Fruit fly (Drosophila melanogaster) whole organism, embryonic: Measurements from ENCODE around the gene Cyp28c1.

ENCODE experiments used
- Atf-2 ChIP-seq: fragments of 200-800 bp; sonication (Bioruptor generic); optimal IDR thresholded peaks from 2 replicates; lab custom pipeline; 2016; ENCODE audit warnings: missing biosample characterization, missing genetic modification characterization
- CG1024 ChIP-seq: fragments of 200-800 bp; sonication (Bioruptor generic); IDR thresholded peaks from 2 replicates; pipeline ENCODE4 v1.3.6; 2022; ENCODE audit warnings: missing biosample characterization, missing genetic modification characterization
- CG10431 ChIP-seq: fragments of 200-800 bp; sonication (Bioruptor generic); optimal IDR thresholded peaks from 3 replicates; lab custom pipeline; 2018; ENCODE audit warnings: missing biosample characterization, mild to moderate bottlenecking, missing genetic modification characterization
- CG12071 ChIP-seq: fragments of 200-800 bp; sonication (Bioruptor generic); optimal IDR thresholded peaks from 3 replicates; lab custom pipeline; 2018; ENCODE audit warnings: missing biosample characterization, mild to moderate bottlenecking, missing genetic modification characterization
- CG12104 ChIP-seq: fragments of 200-800 bp; sonication (Bioruptor generic); optimal IDR thresholded peaks from 3 replicates; lab custom pipeline; 2016; ENCODE audit warnings: missing biosample characterization, missing genetic modification characterization
- CG12942 ChIP-seq: fragments of 200-800 bp; sonication (Bioruptor generic); optimal IDR thresholded peaks from 3 replicates; lab custom pipeline; 2016; ENCODE audit warnings: missing biosample characterization, missing genetic modification characterization
- CG13624 ChIP-seq: fragments of 200-800 bp; sonication (Bioruptor generic); optimal IDR thresholded peaks from 2 replicates; lab custom pipeline; 2016; ENCODE audit warnings: missing biosample characterization, missing genetic modification characterization
- CG13894 ChIP-seq: fragments of 200-800 bp; sonication (Bioruptor generic); optimal IDR thresholded peaks from 3 replicates; lab custom pipeline; 2018; ENCODE audit warnings: missing biosample characterization, mild to moderate bottlenecking, missing genetic modification characterization, moderate library complexity
- CG15073 ChIP-seq: fragments of 200-800 bp; sonication (Bioruptor generic); optimal IDR thresholded peaks from 2 replicates; lab custom pipeline; 2016; ENCODE audit warnings: missing biosample characterization, missing genetic modification characterization
- CG15514 ChIP-seq: fragments of 200-800 bp; sonication (Bioruptor generic); optimal IDR thresholded peaks from 3 replicates; lab custom pipeline; 2017; ENCODE audit warnings: missing biosample characterization, missing genetic modification characterization, mild to moderate bottlenecking, moderate library complexity, missing genetic modification reagents
- CG2199 ChIP-seq: fragments of 200-800 bp; sonication (Bioruptor generic); IDR thresholded peaks from 3 replicates; pipeline ENCODE4 v1.3.6; 2022; ENCODE audit warnings: missing biosample characterization, missing genetic modification characterization
- CG3163 ChIP-seq: fragments of 200-800 bp; sonication (Bioruptor generic); optimal IDR thresholded peaks from 3 replicates; lab custom pipeline; 2016; ENCODE audit warnings: missing biosample characterization, missing genetic modification characterization
- CG32767 ChIP-seq: fragments of 200-800 bp; sonication (Bioruptor generic); IDR thresholded peaks from 2 replicates; pipeline ENCODE4 v1.3.6; 2022; ENCODE audit warnings: missing biosample characterization, missing genetic modification characterization
- CG34224 ChIP-seq: fragments of 200-800 bp; sonication (Bioruptor generic); IDR thresholded peaks from 3 replicates; pipeline ENCODE4 v1.3.6; 2022; ENCODE audit warnings: missing biosample characterization, missing genetic modification characterization; ENCODE audit not compliant: partially characterized antibody
- CG5180 ChIP-seq: fragments of 200-800 bp; sonication (Bioruptor generic); optimal IDR thresholded peaks from 3 replicates; lab custom pipeline; 2017; ENCODE audit warnings: missing biosample characterization, missing genetic modification characterization, mild to moderate bottlenecking, moderate library complexity, missing genetic modification reagents
- CG8281 ChIP-seq: fragments of 200-800 bp; sonication (Bioruptor generic); optimal IDR thresholded peaks from 2 replicates; lab custom pipeline; 2018; ENCODE audit warnings: missing biosample characterization, mild to moderate bottlenecking, missing genetic modification characterization, moderate library complexity
- CG8478 ChIP-seq: fragments of >200 bp; optimal IDR thresholded peaks from 2 replicates; lab custom pipeline; 2018
- CG8765 ChIP-seq: fragments of 200-800 bp; sonication (Bioruptor generic); IDR thresholded peaks from 2 replicates; pipeline ENCODE4 v1.3.6; 2022; ENCODE audit warnings: missing biosample characterization, missing genetic modification characterization
- CG9437 ChIP-seq: fragments of 200-800 bp; sonication (Bioruptor generic); optimal IDR thresholded peaks from 2 replicates; lab custom pipeline; 2018; ENCODE audit warnings: missing biosample characterization, mild to moderate bottlenecking, missing genetic modification characterization
- CG9609 ChIP-seq: fragments of 200-800 bp; sonication (Bioruptor generic); optimal IDR thresholded peaks from 3 replicates; lab custom pipeline; 2016; ENCODE audit warnings: missing biosample characterization, missing genetic modification characterization
- Deaf1 ChIP-seq: fragments of 200-800 bp; optimal IDR thresholded peaks from 3 replicates; lab custom pipeline; 2019; ENCODE audit warnings: missing biosample characterization, mild to moderate bottlenecking, missing genetic modification characterization, moderate library complexity
- Dp ChIP-seq: fragments of 200-800 bp; sonication (Bioruptor generic); optimal IDR thresholded peaks from 2 replicates; lab custom pipeline; 2018; ENCODE audit warnings: missing biosample characterization, mild to moderate bottlenecking, missing genetic modification characterization, moderate library complexity
- Dref ChIP-seq: fragments of 200-800 bp; sonication (Bioruptor generic); IDR thresholded peaks from 2 replicates; pipeline ENCODE4 v1.3.6; 2022; ENCODE audit warnings: missing biosample characterization, missing genetic modification characterization
- E2f2 ChIP-seq: fragments of 200-800 bp; sonication (Bioruptor generic); IDR thresholded peaks from 2 replicates; pipeline ENCODE4 v1.3.6; 2022; ENCODE audit warnings: missing biosample characterization, missing genetic modification characterization
- H15 ChIP-seq: fragments of 200-800 bp; sonication (Bioruptor generic); IDR thresholded peaks from 3 replicates; pipeline ENCODE4 v1.3.6; 2022; ENCODE audit warnings: missing biosample characterization, missing genetic modification characterization
- Hmr ChIP-seq: fragments of 200-800 bp; sonication (Bioruptor generic); optimal IDR thresholded peaks from 3 replicates; lab custom pipeline; 2017; ENCODE audit warnings: mild to moderate bottlenecking, missing biosample characterization, missing genetic modification reagents, missing genetic modification characterization
- Lhr ChIP-seq: fragments of 200-800 bp; sonication (Bioruptor generic); optimal IDR thresholded peaks from 3 replicates; lab custom pipeline; 2017; ENCODE audit warnings: mild to moderate bottlenecking, missing biosample characterization, missing genetic modification reagents, missing genetic modification characterization
- Mad ChIP-seq: fragments of 200-800 bp; sonication (Bioruptor generic); optimal IDR thresholded peaks from 2 replicates; lab custom pipeline; 2016; ENCODE audit warnings: missing biosample characterization, missing genetic modification characterization
- NC2β ChIP-seq: fragments of 200-800 bp; sonication (Bioruptor generic); optimal IDR thresholded peaks from 2 replicates; lab custom pipeline; 2016; ENCODE audit warnings: missing biosample characterization, missing genetic modification characterization
- NFAT ChIP-seq: fragments of 200-800 bp; sonication (Bioruptor generic); IDR thresholded peaks from 2 replicates; pipeline ENCODE4 v1.3.6; 2022; ENCODE audit warnings: missing biosample characterization, missing genetic modification characterization
- Sin3A ChIP-seq: fragments of >200 bp; optimal IDR thresholded peaks from 2 replicates; lab custom pipeline; 2018
- Sry-β ChIP-seq: fragments of 200-800 bp; sonication (Bioruptor generic); optimal IDR thresholded peaks from 2 replicates; lab custom pipeline; 2018; ENCODE audit warnings: missing biosample characterization, mild to moderate bottlenecking, missing genetic modification characterization, moderate library complexity
- TFAM ChIP-seq: fragments of 200-800 bp; sonication (Bioruptor generic); optimal IDR thresholded peaks from 2 replicates; lab custom pipeline; 2017; ENCODE audit warnings: missing biosample characterization, missing genetic modification characterization, inconsistent platforms
- Usf ChIP-seq: fragments of 200-800 bp; sonication (Bioruptor generic); optimal IDR thresholded peaks from 2 replicates; lab custom pipeline; 2017; ENCODE audit warnings: missing genotype, missing biosample characterization, missing genetic modification characterization
- ato ChIP-seq: fragments of 200-800 bp; sonication (Bioruptor generic); IDR thresholded peaks from 2 replicates; pipeline ENCODE4 v1.3.6; 2022; ENCODE audit warnings: missing biosample characterization, missing genetic modification characterization; ENCODE audit not compliant: partially characterized antibody
- bowl ChIP-seq: fragments of 200-800 bp; sonication (Bioruptor generic); IDR thresholded peaks from 2 replicates; pipeline ENCODE4 v1.3.6; 2022; ENCODE audit warnings: missing biosample characterization, missing genetic modification characterization
- caup ChIP-seq: fragments of 200-800 bp; sonication (Bioruptor generic); optimal IDR thresholded peaks from 3 replicates; lab custom pipeline; 2017; ENCODE audit warnings: missing biosample characterization, mild to moderate bottlenecking, missing genetic modification characterization, moderate library complexity; ENCODE audit not compliant: severe bottlenecking
- en ChIP-seq: fragments of 200-800 bp; sonication (Bioruptor generic); optimal IDR thresholded peaks from 2 replicates; lab custom pipeline; 2016; ENCODE audit warnings: missing biosample characterization, missing genetic modification characterization
- exex ChIP-seq: fragments of 200-800 bp; sonication (Bioruptor generic); optimal IDR thresholded peaks from 4 replicates; lab custom pipeline; 2018; ENCODE audit warnings: missing biosample characterization, mild to moderate bottlenecking, missing genetic modification characterization, moderate library complexity
- fu2 ChIP-seq: fragments of 200-800 bp; sonication (Bioruptor generic); optimal IDR thresholded peaks from 2 replicates; lab custom pipeline; 2016; ENCODE audit warnings: missing biosample characterization, missing genetic modification characterization
- gcm2 ChIP-seq: fragments of 200-800 bp; sonication (Bioruptor generic); optimal IDR thresholded peaks from 2 replicates; lab custom pipeline; 2016; ENCODE audit warnings: missing biosample characterization, missing genetic modification characterization
- gfzf ChIP-seq: fragments of 200-800 bp; sonication (Bioruptor generic); optimal IDR thresholded peaks from 2 replicates; lab custom pipeline; 2016; ENCODE audit warnings: missing biosample characterization, mild to moderate bottlenecking, missing genetic modification characterization, moderate library complexity
- grau ChIP-seq: fragments of 200-800 bp; optimal IDR thresholded peaks from 3 replicates; lab custom pipeline; 2019; ENCODE audit warnings: missing biosample characterization, mild to moderate bottlenecking, missing genetic modification characterization, moderate library complexity
- gro ChIP-seq: fragments of 200-800 bp; sonication (Bioruptor generic); optimal IDR thresholded peaks from 2 replicates; lab custom pipeline; 2016; ENCODE audit warnings: missing biosample characterization, missing genetic modification characterization
- knrl ChIP-seq: fragments of 200-800 bp; sonication (Bioruptor generic); IDR thresholded peaks from 3 replicates; pipeline ENCODE4 v1.3.6; 2022; ENCODE audit warnings: missing biosample characterization, missing genetic modification characterization; ENCODE audit not compliant: partially characterized antibody
- mirr ChIP-seq: fragments of 200-800 bp; sonication (Bioruptor generic); optimal IDR thresholded peaks from 3 replicates; lab custom pipeline; 2018; ENCODE audit warnings: missing biosample characterization, mild to moderate bottlenecking, missing genetic modification characterization
- pho ChIP-seq: fragments of 200-800 bp; sonication (Bioruptor generic); optimal IDR thresholded peaks from 2 replicates; lab custom pipeline; 2016; ENCODE audit warnings: missing biosample characterization, missing genetic modification characterization
- pzg ChIP-seq: fragments of 200-800 bp; sonication (Bioruptor generic); optimal IDR thresholded peaks from 3 replicates; lab custom pipeline; 2018; ENCODE audit warnings: missing biosample characterization, mild to moderate bottlenecking, missing genetic modification characterization, moderate library complexity
- sima ChIP-seq: fragments of 200-800 bp; sonication (Bioruptor generic); optimal IDR thresholded peaks from 2 replicates; lab custom pipeline; 2016; ENCODE audit warnings: missing biosample characterization, missing genetic modification characterization
- tin ChIP-seq: fragments of 200-800 bp; sonication (Bioruptor generic); optimal IDR thresholded peaks from 3 replicates; lab custom pipeline; 2016; ENCODE audit warnings: missing biosample characterization, missing genetic modification characterization
- tup ChIP-seq: fragments of 200-800 bp; sonication (Bioruptor generic); optimal IDR thresholded peaks from 2 replicates; lab custom pipeline; 2016; ENCODE audit warnings: missing biosample characterization, mild to moderate bottlenecking, missing genetic modification characterization, moderate library complexity
- zen ChIP-seq: fragments of 200-800 bp; sonication (Bioruptor generic); optimal IDR thresholded peaks from 3 replicates; lab custom pipeline; 2018; ENCODE audit warnings: missing biosample characterization, mild to moderate bottlenecking, missing genetic modification characterization, moderate library complexity

Gene Cyp28c1

DNA sequence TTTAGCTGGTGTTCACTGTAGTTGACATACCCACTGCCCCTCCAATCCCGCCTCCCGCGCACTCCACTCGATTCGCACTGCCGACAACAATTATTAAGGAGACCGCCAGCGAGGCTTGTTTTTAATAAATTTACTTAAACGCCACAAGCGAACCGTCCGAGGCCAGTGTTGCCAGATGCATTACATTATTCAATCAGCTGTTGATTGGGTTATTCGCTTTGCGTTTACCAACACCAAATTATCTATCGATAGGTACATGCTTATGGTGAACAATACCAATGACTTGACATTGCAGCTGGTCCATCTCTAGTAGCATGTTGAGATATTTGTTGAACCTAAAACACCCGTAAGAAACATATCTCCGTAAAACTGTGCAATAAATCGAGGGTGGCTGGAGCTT is 47.6 kb downstream of the Cyp28c1 start, which contains the start of the genes CG10353 and SelG (continued):
- TF ChIP-seq knrl = peak; percentile 83
- TF ChIP-seq ato = peak; percentile 80
- TF ChIP-seq gfzf (GFP tag; lab: Kevin White, UChicago) = peak; percentile 37
- TF ChIP-seq pzg (GFP tag; lab: Kevin White, UChicago) = peak; percentile 93
- TF ChIP-seq pho = no peak
- TF ChIP-seq CG12104 (GFP tag; lab: Kevin White, UChicago) = no peak
- TF ChIP-seq Atf-2 (GFP tag; lab: Kevin White, UChicago) = no peak
- no peak for TF ChIP-seq Mad (GFP tag; lab: Kevin White, UChicago)
- TF ChIP-seq Sry-β (GFP tag; lab: Kevin White, UChicago) = no peak
- peak; percentile 59 for TF ChIP-seq mirr
- TF ChIP-seq en (GFP tag; lab: Kevin White, UChicago) = no peak
- peak; percentile 94 for TF ChIP-seq CG34224 (GFP tag; lab: Robert Waterston, UW)
- TF ChIP-seq bowl (GFP tag; lab: Robert Waterston, UW) = no peak
- peak; percentile 62 for TF ChIP-seq NC2β (GFP tag; lab: Kevin White, UChicago)
- TF ChIP-seq TFAM (GFP tag; lab: Kevin White, UChicago) = no peak
- TF ChIP-seq CG15073 (GFP tag; lab: Kevin White, UChicago) = no peak
- TF ChIP-seq gcm2 (GFP tag; lab: Kevin White, UChicago) = no peak
- TF ChIP-seq gro (GFP tag; lab: Kevin White, UChicago) = peak; percentile 50
- no peak for TF ChIP-seq CG10431 (GFP tag; lab: Kevin White, UChicago)
- peak; percentile 9 for TF ChIP-seq Deaf1
- no peak for TF ChIP-seq CG8281 (tag; lab: Kevin White, UChicago)
- peak; percentile 28 for TF ChIP-seq CG9609 (GFP tag; lab: Kevin White, UChicago)
- TF ChIP-seq zen (tag; lab: Kevin White, UChicago) = peak; percentile 25
- peak; percentile 10 for TF ChIP-seq tup (GFP tag; lab: Kevin White, UChicago)
- TF ChIP-seq CG32767 (GFP tag; lab: Robert Waterston, UW) = no peak
- peak; percentile 35 for TF ChIP-seq Sin3A
- TF ChIP-seq CG1024 (GFP tag; lab: Robert Waterston, UW) = no peak
- peak; percentile 46 for TF ChIP-seq Dp
- peak; percentile 77 for TF ChIP-seq CG15514 (GFP tag; lab: Kevin White, UChicago)
- no peak for TF ChIP-seq CG12071 (GFP tag; lab: Kevin White, UChicago)
- TF ChIP-seq CG13894 (tag; lab: Kevin White, UChicago) = peak; percentile 34
- no peak for TF ChIP-seq CG9437 (GFP tag; lab: Kevin White, UChicago)
- peak; percentile 36 for TF ChIP-seq CG12942
- TF ChIP-seq caup (GFP tag; lab: Kevin White, UChicago) = peak; percentile 32
- peak; percentile 11 for TF ChIP-seq exex (tag; lab: Kevin White, UChicago)
- TF ChIP-seq Dref (GFP tag; lab: Robert Waterston, UW) = peak; percentile 77
- TF ChIP-seq CG8478 (lab: Kevin White, UChicago) = no peak
- no peak for TF ChIP-seq fu2 (GFP tag; lab: Kevin White, UChicago)
- TF ChIP-seq CG3163 (GFP tag; lab: Kevin White, UChicago) = peak; percentile 27
- peak; percentile 46; the same call in 1 of the 2 replicates for TF ChIP-seq E2f2 (GFP tag; lab: Robert Waterston, UW)
- TF ChIP-seq tin (GFP tag; lab: Kevin White, UChicago) = peak; percentile 26
- peak; percentile 32 for TF ChIP-seq Hmr (GFP tag; lab: Kevin White, UChicago)
- no peak for TF ChIP-seq sima
- TF ChIP-seq Lhr (GFP tag; lab: Kevin White, UChicago) = no peak
- TF ChIP-seq Usf (GFP tag; lab: Kevin White, UChicago) = no peak
- TF ChIP-seq H15 (GFP tag; lab: Robert Waterston, UW) = no peak
- TF ChIP-seq CG2199 (GFP tag; lab: Robert Waterston, UW) = peak; percentile 28; the same call in 1 of the 3 replicates
- peak; percentile 66 for TF ChIP-seq grau (tag; lab: Kevin White, UChicago)
- no peak for TF ChIP-seq CG5180 (GFP tag; lab: Kevin White, UChicago)
- peak; percentile 47; the same call in 1 of the 2 replicates for TF ChIP-seq NFAT (GFP tag; lab: Robert Waterston, UW)
- TF ChIP-seq CG13624 = peak; percentile 59
- no peak for TF ChIP-seq CG8765 (GFP tag; lab: Robert Waterston, UW)
